Worm (Caenorhabditis elegans) whole organism, L1 larva: Measurements from ENCODE around the gene F09E5.12.
A peak's percentile ranks its signal among the peaks of the same experiment; 100 is the strongest.

Experiments
- aly-2 ChIP-seq: fragments of 150-350 bp; optimal IDR thresholded peaks from 2 replicates; lab custom pipeline; 2014; ENCODE audit warnings: missing biosample characterization, missing genetic modification characterization
- ceh-8 ChIP-seq: fragments of 200-800 bp; sonication (Bioruptor generic); optimal IDR thresholded peaks from 2 replicates; lab custom pipeline; 2018; ENCODE audit warnings: mild to moderate bottlenecking, missing genetic modification characterization, moderate library complexity, missing compliant biosample characterization
- ceh-82 ChIP-seq, 3 experiments: fragments of 150-350 bp in 1 of 3; sonication (generic microtip) in 2 of 3; optimal IDR thresholded peaks; 2 replicates each; lab custom pipeline; 2014 to 2017; ENCODE audit warnings: missing biosample characterization in 3 of 3, missing genetic modification characterization in 3 of 3
- ces-1 ChIP-seq: fragments of 150-350 bp; optimal IDR thresholded peaks from 2 replicates; lab custom pipeline; 2014; ENCODE audit warnings: missing biosample characterization, missing genetic modification reagents, missing genetic modification characterization
- dpl-1 ChIP-seq, 3 experiments: fragments of 150-350 bp in 2 of 3; sonication (generic microtip) in 1 of 3; optimal IDR thresholded peaks; 2 replicates each; lab custom pipeline; 2014 to 2017; ENCODE audit warnings: missing biosample characterization in 3 of 3, missing genetic modification characterization in 3 of 3, missing genetic modification reagents in 3 of 3
- efl-1 ChIP-seq, 4 experiments: fragments of 150-350 bp; optimal IDR thresholded peaks in 3 of 4; peaks in 1 of 4; 1 replicate in 1 of 4; 2 replicates in 3 of 4; lab custom pipeline; 2014; ENCODE audit warnings: missing biosample characterization in 2 of 4, missing genetic modification characterization in 2 of 4, missing genetic modification reagents in 2 of 4
- egl-27 ChIP-seq, 2 experiments: fragments of 150-350 bp in 1 of 2; sonication (generic microtip); optimal IDR thresholded peaks; 3 replicates each; lab custom pipeline; 2017 to 2018; ENCODE audit warnings: missing biosample characterization in 2 of 2, missing genetic modification characterization in 2 of 2, missing genetic modification reagents in 2 of 2
- elt-2 ChIP-seq: sonication (generic microtip); optimal IDR thresholded peaks from 2 replicates; lab custom pipeline; 2016; ENCODE audit warnings: missing genetic modification characterization, mild to moderate bottlenecking, inconsistent platforms, missing compliant biosample characterization, missing genetic modification reagents
- elt-3 ChIP-seq, 6 experiments: fragments of 150-350 bp in 1 of 6; sonication (generic microtip); optimal IDR thresholded peaks; 2 replicates each; lab custom pipeline; 2017 to 2018; ENCODE audit warnings: missing biosample characterization in 6 of 6, missing genetic modification characterization in 6 of 6, inconsistent platforms in 1 of 6
- ets-5 ChIP-seq: fragments of 200-800 bp; sonication (Bioruptor generic); IDR thresholded peaks from 2 replicates; pipeline ENCODE4 v1.3.6; 2022; ENCODE audit warnings: missing genetic modification characterization, missing compliant biosample characterization
- fkh-4 ChIP-seq: sonication (generic microtip); optimal IDR thresholded peaks from 2 replicates; lab custom pipeline; 2016; ENCODE audit warnings: missing compliant biosample characterization, missing genetic modification characterization, borderline replicate concordance
- grh-1 ChIP-seq: fragments of 200-800 bp; sonication (Bioruptor generic); IDR thresholded peaks from 2 replicates; pipeline ENCODE4 v1.3.6; 2022; ENCODE audit warnings: missing genetic modification reagents, missing genetic modification characterization, missing compliant biosample characterization
- hpl-2 ChIP-seq: fragments of 150-350 bp; optimal IDR thresholded peaks from 2 replicates; lab custom pipeline; 2014; ENCODE audit warnings: missing biosample characterization, missing genetic modification reagents, missing genetic modification characterization
- irx-1 ChIP-seq: sonication (generic microtip); optimal IDR thresholded peaks from 2 replicates; lab custom pipeline; 2016; ENCODE audit warnings: missing genetic modification characterization, missing compliant biosample characterization
- lin-13 ChIP-seq: fragments of 150-350 bp; optimal IDR thresholded peaks from 2 replicates; lab custom pipeline; 2014; ENCODE audit warnings: missing biosample characterization, missing genetic modification reagents, missing genetic modification characterization
- lin-14 ChIP-seq: fragments of 200-800 bp; sonication (Bioruptor generic); optimal IDR thresholded peaks from 2 replicates; lab custom pipeline; 2018; ENCODE audit warnings: mild to moderate bottlenecking, missing genetic modification characterization, moderate library complexity, missing compliant biosample characterization
- lin-15B ChIP-seq: fragments of 150-350 bp; sonication (generic microtip); optimal IDR thresholded peaks from 3 replicates; lab custom pipeline; 2014; ENCODE audit warnings: missing biosample characterization, missing genetic modification characterization
- lin-35 ChIP-seq, 2 experiments: fragments of 150-350 bp; optimal IDR thresholded peaks; 2 replicates each; lab custom pipeline; 2014; ENCODE audit warnings: missing biosample characterization in 2 of 2, missing genetic modification characterization in 2 of 2, missing genetic modification reagents in 2 of 2
- lir-3 ChIP-seq: sonication (generic microtip); optimal IDR thresholded peaks from 2 replicates; lab custom pipeline; 2016; ENCODE audit warnings: mild to moderate bottlenecking, missing genetic modification characterization, moderate library complexity, missing compliant biosample characterization; ENCODE audit not compliant: poor library complexity
- mdl-1 ChIP-seq, 2 experiments: fragments of 150-350 bp; optimal IDR thresholded peaks; 2 replicates each; lab custom pipeline; 2014 to 2017; ENCODE audit warnings: missing biosample characterization in 2 of 2, missing genetic modification characterization in 2 of 2, inconsistent platforms in 1 of 2
- mep-1 ChIP-seq: fragments of 150-350 bp; optimal IDR thresholded peaks from 2 replicates; lab custom pipeline; 2014; ENCODE audit warnings: missing biosample characterization, missing genetic modification characterization
- nhr-19 ChIP-seq: fragments of 200-800 bp; sonication (Bioruptor generic); conservative IDR thresholded peaks from 2 replicates; pipeline ENCODE4 v1.3.6; 2022; ENCODE audit warnings: missing genetic modification characterization, missing compliant biosample characterization
- nhr-20 ChIP-seq: sonication (generic microtip); optimal IDR thresholded peaks from 2 replicates; lab custom pipeline; 2016; ENCODE audit warnings: mild to moderate bottlenecking, missing genetic modification characterization, missing compliant biosample characterization
- nhr-28 ChIP-seq: fragments of 150-350 bp; optimal IDR thresholded peaks from 2 replicates; lab custom pipeline; 2014; ENCODE audit warnings: missing biosample characterization, missing genetic modification characterization
- nhr-47 ChIP-seq: sonication (generic microtip); optimal IDR thresholded peaks from 2 replicates; lab custom pipeline; 2016; ENCODE audit warnings: mild to moderate bottlenecking, missing genetic modification characterization, moderate library complexity, missing compliant biosample characterization
- nhr-71 ChIP-seq: sonication (generic microtip); optimal IDR thresholded peaks from 2 replicates; lab custom pipeline; 2016; ENCODE audit warnings: mild to moderate bottlenecking, missing genetic modification characterization, moderate library complexity, missing compliant biosample characterization
- nhr-77 ChIP-seq: fragments of 150-350 bp; optimal IDR thresholded peaks from 2 replicates; lab custom pipeline; 2014; ENCODE audit warnings: missing biosample characterization, missing genetic modification characterization
- nhr-84 ChIP-seq: sonication (generic microtip); optimal IDR thresholded peaks from 2 replicates; lab custom pipeline; 2017; ENCODE audit warnings: missing biosample characterization, missing genetic modification characterization
- nhr-85 ChIP-seq: sonication (generic microtip); peaks from one replicate; lab custom pipeline; 2016; ENCODE audit warnings: missing genetic modification characterization, inconsistent platforms, missing compliant biosample characterization
- nhr-90 ChIP-seq: sonication (generic microtip); optimal IDR thresholded peaks from 2 replicates; lab custom pipeline; 2016; ENCODE audit warnings: mild to moderate bottlenecking, missing genetic modification characterization, missing compliant biosample characterization; ENCODE audit not compliant: poor library complexity
- pax-3 ChIP-seq: fragments of 200-800 bp; sonication (Bioruptor generic); optimal IDR thresholded peaks from 2 replicates; lab custom pipeline; 2018; ENCODE audit warnings: mild to moderate bottlenecking, missing genetic modification characterization, moderate library complexity, missing compliant biosample characterization
- pqm-1 ChIP-seq: sonication (generic microtip); optimal IDR thresholded peaks from 3 replicates; lab custom pipeline; 2017; ENCODE audit warnings: missing biosample characterization, missing genetic modification characterization
- rnt-1 ChIP-seq: sonication (generic microtip); optimal IDR thresholded peaks from 2 replicates; lab custom pipeline; 2016; ENCODE audit warnings: mild to moderate bottlenecking, missing genetic modification characterization, moderate library complexity, missing compliant biosample characterization
- skn-1 ChIP-seq: fragments of 150-350 bp; optimal IDR thresholded peaks from 2 replicates; lab custom pipeline; 2014; ENCODE audit warnings: missing biosample characterization, missing genetic modification characterization
- snu-23 ChIP-seq: sonication (generic microtip); optimal IDR thresholded peaks from 2 replicates; lab custom pipeline; 2016; ENCODE audit warnings: missing genetic modification characterization, missing compliant biosample characterization
- sox-4 ChIP-seq: sonication (generic microtip); optimal IDR thresholded peaks from 2 replicates; lab custom pipeline; 2016; ENCODE audit warnings: missing genetic modification characterization, missing compliant biosample characterization
- sup-37 ChIP-seq: fragments of 200-800 bp; sonication (Bioruptor generic); optimal IDR thresholded peaks from 2 replicates; lab custom pipeline; 2018; ENCODE audit warnings: mild to moderate bottlenecking, missing genetic modification characterization, missing compliant biosample characterization
- swsn-7 ChIP-seq: sonication (generic microtip); optimal IDR thresholded peaks from 2 replicates; lab custom pipeline; 2016; ENCODE audit warnings: missing genetic modification characterization, missing compliant biosample characterization
- tbx-2 ChIP-seq: sonication (generic microtip); optimal IDR thresholded peaks from 2 replicates; lab custom pipeline; 2016; ENCODE audit warnings: missing genetic modification characterization, missing compliant biosample characterization
- unc-130 ChIP-seq: fragments of 150-350 bp; optimal IDR thresholded peaks from 2 replicates; lab custom pipeline; 2017; ENCODE audit warnings: missing biosample characterization, missing genetic modification characterization, inconsistent platforms
- unc-30 ChIP-seq: sonication (generic microtip); optimal IDR thresholded peaks from 2 replicates; lab custom pipeline; 2017; ENCODE audit warnings: missing biosample characterization, missing genetic modification characterization
- unc-62 ChIP-seq: fragments of 150-350 bp; optimal IDR thresholded peaks from 2 replicates; lab custom pipeline; 2014; ENCODE audit warnings: missing biosample characterization, missing genetic modification reagents, missing genetic modification characterization
- unc-98 ChIP-seq: fragments of 200-800 bp; sonication (Bioruptor generic); IDR thresholded peaks from 2 replicates; pipeline ENCODE4 v1.3.6; 2022; ENCODE audit warnings: missing genetic modification characterization, missing compliant biosample characterization
- vab-15 ChIP-seq: sonication (generic microtip); optimal IDR thresholded peaks from 2 replicates; lab custom pipeline; 2017; ENCODE audit warnings: missing genotype, mild to moderate bottlenecking, missing genetic modification characterization, missing compliant biosample characterization
- xbp-1 ChIP-seq: sonication (generic microtip); optimal IDR thresholded peaks from 2 replicates; lab custom pipeline; 2016; ENCODE audit warnings: missing genetic modification characterization, missing compliant biosample characterization
- zip-4 ChIP-seq: fragments of 200-800 bp; sonication (Bioruptor generic); optimal IDR thresholded peaks from 2 replicates; lab custom pipeline; 2018; ENCODE audit warnings: mild to moderate bottlenecking, missing genetic modification characterization, moderate library complexity, missing compliant biosample characterization

Gene F09E5.12

DNA sequence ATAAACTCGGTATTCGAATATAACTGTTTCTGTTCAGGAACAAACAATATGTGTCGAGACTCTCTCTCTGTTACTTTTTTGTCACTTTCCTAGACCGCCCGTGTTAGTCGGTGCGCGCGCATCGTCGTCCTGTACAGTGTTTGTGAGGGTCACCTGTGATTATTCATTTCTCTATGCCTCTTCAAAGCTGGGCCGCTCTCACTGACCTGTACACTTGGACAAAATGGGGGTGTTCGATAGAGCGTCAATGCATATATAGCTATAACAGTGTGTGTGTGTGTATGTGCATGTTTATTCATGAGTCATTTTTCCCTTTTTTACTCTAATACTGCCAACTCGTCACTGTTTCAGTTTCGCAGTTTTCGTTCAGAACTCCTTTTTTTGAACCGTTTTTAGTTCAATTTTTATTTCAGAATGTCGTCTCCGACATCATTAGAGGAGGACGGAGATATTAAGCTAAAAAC is 9.1 kb upstream of the F09E5.12 start, which contains the start of gene pkc-3 (continued):
- TF ChIP-seq lin-15B (tag; lab: Kevin White, UChicago) (peak; percentile 17), lin-13 (GFP tag; lab: Kevin White, UChicago) (peak; percentile 40), pax-3 (tag; lab: Kevin White, UChicago) (no peak), hpl-2 (peak; percentile 67), dpl-1 (GFP tag; optimal IDR thresholded peaks at IDR 0.05; lab: Kevin White, UChicago) (peak in 2 of 3 experiments; percentile 47 to 50), egl-27 (tag; optimal IDR thresholded peaks at IDR 0.05; lab: Kevin White, UChicago) (no peak), irx-1 (tag; lab: Kevin White, UChicago) (peak; percentile 29), skn-1 (tag; lab: Kevin White, UChicago) (peak; percentile 51), fkh-4 (tag; lab: Kevin White, UChicago) (no peak), zip-4 (GFP tag; lab: Kevin White, UChicago) (peak; percentile 18), ces-1 (no peak), unc-130 (tag; lab: Kevin White, UChicago) (no peak), vab-15 (no peak), unc-30 (tag; lab: Kevin White, UChicago) (no peak), nhr-84 (tag; lab: Kevin White, UChicago) (no peak), nhr-77 (tag; lab: Kevin White, UChicago) (peak; percentile 79), nhr-85 (tag; lab: Kevin White, UChicago) (peak; percentile 81), lir-3 (tag; lab: Kevin White, UChicago) (peak; percentile 12), snu-23 (GFP tag; lab: Kevin White, UChicago) (peak; percentile 80), swsn-7 (tag; lab: Kevin White, UChicago) (peak; percentile 50), grh-1 (peak; percentile 44), sup-37 (GFP tag; lab: Kevin White, UChicago) (no peak), elt-2 (peak; percentile 68), efl-1 (optimal IDR thresholded peaks at IDR 0.05; lab: Kevin White, UChicago) (peak; percentile 53 to 54), efl-1 (GFP tag; optimal IDR thresholded peaks at IDR 0.05 in 1 of 2; lab: Kevin White, UChicago) (peak; percentile 21 to 95), mep-1 (peak; percentile 70), ceh-82 (tag; optimal IDR thresholded peaks at IDR 0.05; lab: Kevin White, UChicago) (peak in 1 of 3 experiments; percentile 17), unc-62 (GFP tag; lab: Kevin White, UChicago) (no peak), pqm-1 (no peak), tbx-2 (peak; percentile 32), aly-2 (peak; percentile 11), sox-4 (no peak), mdl-1 (tag; optimal IDR thresholded peaks at IDR 0.05; lab: Kevin White, UChicago) (peak in 1 of 2 experiments; percentile 36), nhr-20 (tag; lab: Kevin White, UChicago) (peak; percentile 81), nhr-19 (GFP tag; lab: Robert Waterston, UW) (peak; percentile 56), elt-3 (tag; optimal IDR thresholded peaks at IDR 0.05; lab: Kevin White, UChicago) (peak in 3 of 6 experiments; percentile 6 to 74 (median 66)), xbp-1 (tag; lab: Kevin White, UChicago) (peak; percentile 30)

DNA sequence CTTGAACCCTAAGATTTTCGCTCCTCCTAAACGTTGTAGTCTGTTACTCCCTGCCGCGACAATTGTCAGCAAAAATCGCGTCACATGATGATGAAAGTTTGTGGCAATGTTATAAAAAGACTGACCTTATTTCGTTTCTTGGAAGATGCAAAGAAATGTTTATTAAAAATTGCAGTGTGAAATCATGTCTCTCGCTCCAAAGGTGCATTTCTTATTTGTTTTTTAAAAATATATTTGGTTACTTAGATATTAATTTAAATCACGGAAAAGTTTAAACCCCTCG is 7.6 kb upstream of the F09E5.12 start:
- TF ChIP-seq lin-14 (GFP tag; lab: Kevin White, UChicago), result peak; percentile 17
- TF ChIP-seq xbp-1 (tag; lab: Kevin White, UChicago), result peak; percentile 13
- TF ChIP-seq elt-3 (tag; optimal IDR thresholded peaks at IDR 0.05; lab: Kevin White, UChicago), result peak in 1 of 6 experiments; percentile 37
- peak; percentile 60 for TF ChIP-seq nhr-20 (tag; lab: Kevin White, UChicago)
- TF ChIP-seq nhr-90 (tag; lab: Kevin White, UChicago), result peak; percentile 25
- peak; percentile 22 for TF ChIP-seq nhr-47
- TF ChIP-seq ets-5, result no peak
- TF ChIP-seq rnt-1 (tag; lab: Kevin White, UChicago), result peak; percentile 12
- peak; percentile 92 for TF ChIP-seq skn-1 (tag; lab: Kevin White, UChicago)
- TF ChIP-seq ceh-8, result no peak
- TF ChIP-seq unc-98 (GFP tag; lab: Robert Waterston, UW), result no peak
- TF ChIP-seq snu-23 (GFP tag; lab: Kevin White, UChicago), result peak; percentile 35
- no peak for TF ChIP-seq efl-1 (optimal IDR thresholded peaks at IDR 0.05; lab: Kevin White, UChicago)
- no peak for TF ChIP-seq efl-1 (GFP tag; optimal IDR thresholded peaks at IDR 0.05 in 1 of 2; lab: Kevin White, UChicago)
- peak in 1 of 3 experiments; percentile 16 for TF ChIP-seq dpl-1 (GFP tag; optimal IDR thresholded peaks at IDR 0.05; lab: Kevin White, UChicago)
- peak; percentile 64 for TF ChIP-seq nhr-71
- TF ChIP-seq unc-30 (tag; lab: Kevin White, UChicago), result no peak
- TF ChIP-seq lin-35 (GFP tag; optimal IDR thresholded peaks at IDR 0.05; lab: Kevin White, UChicago), result peak; percentile 13 to 47
- peak; percentile 80 for TF ChIP-seq nhr-85 (tag; lab: Kevin White, UChicago)
- TF ChIP-seq nhr-28 (tag; lab: Kevin White, UChicago), result no peak
